Worm (Caenorhabditis elegans) whole organism, L1 larva: Measurements from ENCODE around the gene set-26.
"Not testable (repeated sequence)": the region's sequence is repeated elsewhere in the genome, so short reads cannot be mapped to it uniquely, and the experiment has no call there.

Source experiments
- C16A3.4 ChIP-seq: fragments of 150-350 bp; optimal IDR thresholded peaks from 2 replicates; lab custom pipeline; 2014; ENCODE audit warnings: missing biosample characterization, missing genetic modification characterization
- F16B12.6 ChIP-seq: fragments of 150-350 bp; optimal IDR thresholded peaks from 2 replicates; lab custom pipeline; 2014; ENCODE audit warnings: missing biosample characterization, missing genetic modification characterization
- Y116A8C.19 ChIP-seq: sonication (generic microtip); optimal IDR thresholded peaks from 2 replicates; lab custom pipeline; 2016; ENCODE audit warnings: missing compliant biosample characterization, missing genetic modification characterization, borderline replicate concordance
- ama-1 ChIP-seq: fragments of 150-350 bp; optimal IDR thresholded peaks from 2 replicates; lab custom pipeline; 2014
- ceh-82 ChIP-seq, 3 experiments: fragments of 150-350 bp in 1 of 3; sonication (generic microtip) in 2 of 3; optimal IDR thresholded peaks; 2 replicates each; lab custom pipeline; 2014 to 2017; ENCODE audit warnings: missing biosample characterization in 3 of 3, missing genetic modification characterization in 3 of 3
- dpl-1 ChIP-seq, 3 experiments: fragments of 150-350 bp in 2 of 3; sonication (generic microtip) in 1 of 3; optimal IDR thresholded peaks; 2 replicates each; lab custom pipeline; 2014 to 2017; ENCODE audit warnings: missing biosample characterization in 3 of 3, missing genetic modification characterization in 3 of 3, missing genetic modification reagents in 3 of 3
- dsc-1 ChIP-seq: sonication (generic microtip); optimal IDR thresholded peaks from 2 replicates; lab custom pipeline; 2016; ENCODE audit warnings: mild to moderate bottlenecking, missing genetic modification characterization, missing compliant biosample characterization
- efl-1 ChIP-seq, 4 experiments: fragments of 150-350 bp; optimal IDR thresholded peaks in 3 of 4; peaks in 1 of 4; 1 replicate in 1 of 4; 2 replicates in 3 of 4; lab custom pipeline; 2014; ENCODE audit warnings: missing biosample characterization in 2 of 4, missing genetic modification characterization in 2 of 4, missing genetic modification reagents in 2 of 4
- efl-3 ChIP-seq: fragments of 200-800 bp; sonication (Bioruptor generic); optimal IDR thresholded peaks from 2 replicates; lab custom pipeline; 2018; ENCODE audit warnings: mild to moderate bottlenecking, missing genetic modification characterization, missing compliant biosample characterization
- egl-27 ChIP-seq, 2 experiments: fragments of 150-350 bp in 1 of 2; sonication (generic microtip); optimal IDR thresholded peaks; 3 replicates each; lab custom pipeline; 2017 to 2018; ENCODE audit warnings: missing biosample characterization in 2 of 2, missing genetic modification characterization in 2 of 2, missing genetic modification reagents in 2 of 2
- elt-2 ChIP-seq: sonication (generic microtip); optimal IDR thresholded peaks from 2 replicates; lab custom pipeline; 2016; ENCODE audit warnings: missing genetic modification characterization, mild to moderate bottlenecking, inconsistent platforms, missing compliant biosample characterization, missing genetic modification reagents
- elt-3 ChIP-seq, 6 experiments: fragments of 150-350 bp in 1 of 6; sonication (generic microtip); optimal IDR thresholded peaks; 2 replicates each; lab custom pipeline; 2017 to 2018; ENCODE audit warnings: missing biosample characterization in 6 of 6, missing genetic modification characterization in 6 of 6, inconsistent platforms in 1 of 6
- fkh-8 ChIP-seq: sonication (generic microtip); optimal IDR thresholded peaks from 2 replicates; lab custom pipeline; 2016; ENCODE audit warnings: mild to moderate bottlenecking, missing genetic modification characterization, missing compliant biosample characterization
- fos-1 ChIP-seq: fragments of 150-350 bp; optimal IDR thresholded peaks from 2 replicates; lab custom pipeline; 2014; ENCODE audit warnings: missing biosample characterization, missing genetic modification characterization
- irx-1 ChIP-seq: sonication (generic microtip); optimal IDR thresholded peaks from 2 replicates; lab custom pipeline; 2016; ENCODE audit warnings: missing genetic modification characterization, missing compliant biosample characterization
- isw-1 ChIP-seq: fragments of 200-800 bp; sonication (Bioruptor generic); IDR thresholded peaks from 2 replicates; pipeline ENCODE4 v1.3.6; 2022; ENCODE audit warnings: missing genetic modification characterization, missing compliant biosample characterization
- jun-1 ChIP-seq: fragments of 150-350 bp; optimal IDR thresholded peaks from 2 replicates; lab custom pipeline; 2014; ENCODE audit warnings: missing biosample characterization, missing genetic modification reagents, missing genetic modification characterization
- lin-13 ChIP-seq: fragments of 150-350 bp; optimal IDR thresholded peaks from 2 replicates; lab custom pipeline; 2014; ENCODE audit warnings: missing biosample characterization, missing genetic modification reagents, missing genetic modification characterization
- lin-35 ChIP-seq, 2 experiments: fragments of 150-350 bp; optimal IDR thresholded peaks; 2 replicates each; lab custom pipeline; 2014; ENCODE audit warnings: missing biosample characterization in 2 of 2, missing genetic modification characterization in 2 of 2, missing genetic modification reagents in 2 of 2
- lin-39 ChIP-seq: fragments of 150-350 bp; optimal IDR thresholded peaks from 2 replicates; lab custom pipeline; 2014; ENCODE audit warnings: missing biosample characterization, missing genetic modification reagents, missing genetic modification characterization
- lsy-2 ChIP-seq, 2 experiments: fragments of 150-350 bp; optimal IDR thresholded peaks; 2 replicates each; lab custom pipeline; 2014; ENCODE audit warnings: missing biosample characterization in 2 of 2, missing genetic modification characterization in 2 of 2
- mdl-1 ChIP-seq, 2 experiments: fragments of 150-350 bp; optimal IDR thresholded peaks; 2 replicates each; lab custom pipeline; 2014 to 2017; ENCODE audit warnings: missing biosample characterization in 2 of 2, missing genetic modification characterization in 2 of 2, inconsistent platforms in 1 of 2
- nhr-11 ChIP-seq: fragments of 150-350 bp; optimal IDR thresholded peaks from 2 replicates; lab custom pipeline; 2014; ENCODE audit warnings: missing biosample characterization, missing genetic modification characterization
- nhr-19 ChIP-seq: fragments of 200-800 bp; sonication (Bioruptor generic); conservative IDR thresholded peaks from 2 replicates; pipeline ENCODE4 v1.3.6; 2022; ENCODE audit warnings: missing genetic modification characterization, missing compliant biosample characterization
- nhr-20 ChIP-seq: sonication (generic microtip); optimal IDR thresholded peaks from 2 replicates; lab custom pipeline; 2016; ENCODE audit warnings: mild to moderate bottlenecking, missing genetic modification characterization, missing compliant biosample characterization
- nhr-47 ChIP-seq: sonication (generic microtip); optimal IDR thresholded peaks from 2 replicates; lab custom pipeline; 2016; ENCODE audit warnings: mild to moderate bottlenecking, missing genetic modification characterization, moderate library complexity, missing compliant biosample characterization
- nhr-71 ChIP-seq: sonication (generic microtip); optimal IDR thresholded peaks from 2 replicates; lab custom pipeline; 2016; ENCODE audit warnings: mild to moderate bottlenecking, missing genetic modification characterization, moderate library complexity, missing compliant biosample characterization
- nhr-77 ChIP-seq: fragments of 150-350 bp; optimal IDR thresholded peaks from 2 replicates; lab custom pipeline; 2014; ENCODE audit warnings: missing biosample characterization, missing genetic modification characterization
- nhr-85 ChIP-seq: sonication (generic microtip); peaks from one replicate; lab custom pipeline; 2016; ENCODE audit warnings: missing genetic modification characterization, inconsistent platforms, missing compliant biosample characterization
- nhr-90 ChIP-seq: sonication (generic microtip); optimal IDR thresholded peaks from 2 replicates; lab custom pipeline; 2016; ENCODE audit warnings: mild to moderate bottlenecking, missing genetic modification characterization, missing compliant biosample characterization; ENCODE audit not compliant: poor library complexity
- pax-3 ChIP-seq: fragments of 200-800 bp; sonication (Bioruptor generic); optimal IDR thresholded peaks from 2 replicates; lab custom pipeline; 2018; ENCODE audit warnings: mild to moderate bottlenecking, missing genetic modification characterization, moderate library complexity, missing compliant biosample characterization
- rnt-1 ChIP-seq: sonication (generic microtip); optimal IDR thresholded peaks from 2 replicates; lab custom pipeline; 2016; ENCODE audit warnings: mild to moderate bottlenecking, missing genetic modification characterization, moderate library complexity, missing compliant biosample characterization
- skn-1 ChIP-seq: fragments of 150-350 bp; optimal IDR thresholded peaks from 2 replicates; lab custom pipeline; 2014; ENCODE audit warnings: missing biosample characterization, missing genetic modification characterization
- snpc-4 ChIP-seq: fragments of 150-350 bp; optimal IDR thresholded peaks from 2 replicates; lab custom pipeline; 2014; ENCODE audit warnings: missing biosample characterization, missing genetic modification characterization
- snu-23 ChIP-seq: sonication (generic microtip); optimal IDR thresholded peaks from 2 replicates; lab custom pipeline; 2016; ENCODE audit warnings: missing genetic modification characterization, missing compliant biosample characterization
- sox-4 ChIP-seq: sonication (generic microtip); optimal IDR thresholded peaks from 2 replicates; lab custom pipeline; 2016; ENCODE audit warnings: missing genetic modification characterization, missing compliant biosample characterization
- sup-37 ChIP-seq: fragments of 200-800 bp; sonication (Bioruptor generic); optimal IDR thresholded peaks from 2 replicates; lab custom pipeline; 2018; ENCODE audit warnings: mild to moderate bottlenecking, missing genetic modification characterization, missing compliant biosample characterization
- swsn-7 ChIP-seq: sonication (generic microtip); optimal IDR thresholded peaks from 2 replicates; lab custom pipeline; 2016; ENCODE audit warnings: missing genetic modification characterization, missing compliant biosample characterization
- tbx-2 ChIP-seq: sonication (generic microtip); optimal IDR thresholded peaks from 2 replicates; lab custom pipeline; 2016; ENCODE audit warnings: missing genetic modification characterization, missing compliant biosample characterization
- tlp-1 ChIP-seq: fragments of 150-350 bp; optimal IDR thresholded peaks from 2 replicates; lab custom pipeline; 2014; ENCODE audit warnings: missing biosample characterization, missing genetic modification characterization
- unc-86 ChIP-seq: sonication (generic microtip); optimal IDR thresholded peaks from 2 replicates; lab custom pipeline; 2016; ENCODE audit warnings: missing genetic modification characterization, missing compliant biosample characterization
- unc-98 ChIP-seq: fragments of 200-800 bp; sonication (Bioruptor generic); IDR thresholded peaks from 2 replicates; pipeline ENCODE4 v1.3.6; 2022; ENCODE audit warnings: missing genetic modification characterization, missing compliant biosample characterization
- xbp-1 ChIP-seq: sonication (generic microtip); optimal IDR thresholded peaks from 2 replicates; lab custom pipeline; 2016; ENCODE audit warnings: missing genetic modification characterization, missing compliant biosample characterization
- zip-4 ChIP-seq: fragments of 200-800 bp; sonication (Bioruptor generic); optimal IDR thresholded peaks from 2 replicates; lab custom pipeline; 2018; ENCODE audit warnings: mild to moderate bottlenecking, missing genetic modification characterization, moderate library complexity, missing compliant biosample characterization
- ztf-11 ChIP-seq, 2 experiments: sonication (generic microtip); optimal IDR thresholded peaks; 2 replicates each; lab custom pipeline; 2016 to 2017; ENCODE audit warnings: missing genetic modification characterization in 2 of 2, missing biosample characterization in 1 of 2, missing compliant biosample characterization in 1 of 2

The set-26 gene

DNA sequence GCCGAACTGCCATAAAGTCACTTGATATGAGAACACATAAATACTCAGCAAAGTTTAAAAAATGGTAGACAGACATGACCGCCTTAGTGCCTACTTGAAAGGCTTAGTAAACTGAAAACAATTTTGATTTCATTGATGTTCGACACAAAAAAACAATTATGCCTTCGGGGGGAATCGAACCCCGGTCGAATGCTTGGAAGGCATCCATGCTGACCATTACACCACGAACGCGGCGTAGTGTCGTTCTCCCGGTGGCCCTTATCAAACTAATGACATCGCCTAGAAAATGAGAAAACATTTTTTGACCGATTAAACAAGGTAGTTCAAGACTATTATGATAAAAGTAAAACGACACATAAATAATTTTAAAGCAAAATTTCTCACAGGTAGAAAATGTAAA lies 28.5 kb upstream of the set-26 start (continued):
- no peak for TF ChIP-seq irx-1
- no peak for TF ChIP-seq sox-4 (tag; lab: Kevin White, UChicago)
- peak in 1 of 3 experiments; percentile 7 for TF ChIP-seq dpl-1 (GFP tag; optimal IDR thresholded peaks at IDR 0.05; lab: Kevin White, UChicago)
- peak; percentile 22 for TF ChIP-seq nhr-47 (tag; lab: Kevin White, UChicago)

DNA sequence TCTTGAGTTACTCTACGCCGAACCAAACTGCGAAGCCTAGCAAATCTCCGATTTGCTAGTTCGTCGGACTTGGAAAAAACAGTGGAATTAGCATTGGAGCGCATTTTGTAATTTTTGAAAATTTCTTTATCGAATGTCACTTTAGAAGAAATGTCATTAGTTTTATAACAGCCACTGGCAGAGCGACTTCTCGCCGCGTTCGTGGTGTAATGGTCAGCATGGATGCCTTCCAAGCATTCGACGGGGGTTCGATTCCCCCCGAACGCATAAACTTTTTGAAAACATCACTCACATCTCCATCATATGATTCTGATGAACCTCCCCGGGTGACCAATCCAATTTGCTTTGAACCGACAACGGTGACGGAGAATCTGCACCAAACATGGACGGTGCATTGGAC lies 26.1 kb upstream of the set-26 start:
- TF ChIP-seq nhr-19 (GFP tag; lab: Robert Waterston, UW): peak; percentile 32; the same call in 1 of the 2 replicates

DNA sequence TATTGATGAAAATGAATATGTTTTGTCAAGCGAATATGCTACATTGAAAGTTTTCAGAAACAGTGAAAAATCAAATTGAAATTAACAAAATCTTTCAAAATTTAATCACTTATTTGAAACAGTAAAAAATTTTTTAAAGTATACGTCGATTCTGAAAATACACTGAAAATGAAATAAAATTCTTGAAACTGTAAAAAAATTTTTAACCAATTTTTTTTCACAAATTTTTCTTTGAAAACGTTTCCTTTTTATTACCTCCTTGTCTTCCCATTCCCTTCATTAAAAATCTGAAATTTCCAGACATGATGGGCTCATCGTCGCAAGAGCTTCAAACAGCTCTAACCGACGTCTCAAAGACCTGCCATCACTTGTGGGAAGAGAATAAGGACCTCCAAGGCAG lies 8.3 kb upstream of the set-26 start, which contains the start of gene sta-1:
TSS of gene sta-1 (plus strand) at position 301 of the 400 bp plus-strand sequence.
- TF ChIP-seq rnt-1 (tag; lab: Kevin White, UChicago); zip-4 (GFP tag; lab: Kevin White, UChicago); irx-1: not testable (repeated sequence)

DNA sequence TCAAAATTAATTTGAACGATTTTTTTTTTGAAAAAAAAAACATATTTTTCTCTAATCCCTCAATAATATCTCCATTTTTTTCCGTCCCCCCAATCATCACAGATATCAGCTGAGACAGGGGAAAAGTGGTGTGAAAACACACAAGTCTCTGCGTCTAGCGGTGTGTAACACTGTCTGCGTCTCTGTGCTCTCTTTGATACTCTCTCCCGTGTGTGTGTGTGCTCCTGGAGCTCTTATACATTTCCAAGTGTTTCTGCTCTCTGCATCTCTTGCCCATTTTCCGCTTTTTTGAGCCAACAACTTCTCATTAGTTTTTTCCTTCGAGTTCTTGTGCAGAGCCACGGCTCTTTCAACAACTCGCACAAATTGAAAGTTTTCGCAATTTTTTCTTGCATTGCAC lies 7.9 kb upstream of the set-26 start:
- no peak for TF ChIP-seq lin-39 (tag; lab: Kevin White, UChicago)
- no peak for TF ChIP-seq rnt-1 (tag; lab: Kevin White, UChicago)
- peak; percentile 61 for TF ChIP-seq tbx-2
- TF ChIP-seq sup-37 (GFP tag; lab: Kevin White, UChicago): no peak
- no peak for TF ChIP-seq elt-2 (tag; lab: Kevin White, UChicago)
- TF ChIP-seq snpc-4 (tag; lab: Kevin White, UChicago): peak; percentile 40
- TF ChIP-seq ama-1 (lab: Kevin White, UChicago): no peak
- TF ChIP-seq nhr-90: no peak
- peak; percentile 51 for TF ChIP-seq nhr-19 (GFP tag; lab: Robert Waterston, UW)
- TF ChIP-seq nhr-71 (tag; lab: Kevin White, UChicago): peak; percentile 73
- TF ChIP-seq mdl-1 (tag; optimal IDR thresholded peaks at IDR 0.05; lab: Kevin White, UChicago): no peak
- no peak for TF ChIP-seq unc-98
- TF ChIP-seq fkh-8 (tag; lab: Kevin White, UChicago): peak; percentile 74
- peak; percentile 7 for TF ChIP-seq C16A3.4
- TF ChIP-seq tlp-1 (tag; lab: Kevin White, UChicago): no peak
- TF ChIP-seq lin-35 (GFP tag; optimal IDR thresholded peaks at IDR 0.05; lab: Kevin White, UChicago): peak; percentile 24 to 60
- TF ChIP-seq pax-3 (tag; lab: Kevin White, UChicago): peak; percentile 23
- TF ChIP-seq nhr-85: no peak
- TF ChIP-seq efl-1 (optimal IDR thresholded peaks at IDR 0.05; lab: Kevin White, UChicago): peak; percentile 53 to 61
- peak; percentile 13 to 92 for TF ChIP-seq efl-1 (GFP tag; optimal IDR thresholded peaks at IDR 0.05 in 1 of 2; lab: Kevin White, UChicago)
- peak; percentile 50 for TF ChIP-seq dsc-1
- peak in 2 of 3 experiments; percentile 41 to 71 for TF ChIP-seq ceh-82 (tag; optimal IDR thresholded peaks at IDR 0.05; lab: Kevin White, UChicago)
- TF ChIP-seq nhr-47 (tag; lab: Kevin White, UChicago): peak; percentile 63
- peak; percentile 15 for TF ChIP-seq lin-13
- no peak for TF ChIP-seq ztf-11 (tag; optimal IDR thresholded peaks at IDR 0.05; lab: Kevin White, UChicago)
- TF ChIP-seq elt-3 (tag; optimal IDR thresholded peaks at IDR 0.05; lab: Kevin White, UChicago): no peak
- no peak for TF ChIP-seq egl-27 (tag; optimal IDR thresholded peaks at IDR 0.05; lab: Kevin White, UChicago)
- peak; percentile 27 for TF ChIP-seq fos-1 (tag; lab: Kevin White, UChicago)
- no peak for TF ChIP-seq nhr-11 (tag; lab: Kevin White, UChicago)
- no peak for TF ChIP-seq efl-3 (GFP tag; lab: Kevin White, UChicago)
- TF ChIP-seq Y116A8C.19 (tag; lab: Kevin White, UChicago): no peak
- peak; percentile 51 for TF ChIP-seq swsn-7 (tag; lab: Kevin White, UChicago)
- peak; percentile 60 for TF ChIP-seq nhr-77 (tag; lab: Kevin White, UChicago)
- peak; percentile 21; the same call in 1 of the 2 replicates for TF ChIP-seq isw-1
- TF ChIP-seq zip-4 (GFP tag; lab: Kevin White, UChicago): no peak
- TF ChIP-seq lsy-2 (tag; optimal IDR thresholded peaks at IDR 0.05; lab: Kevin White, UChicago): peak; percentile 57 to 80
- TF ChIP-seq unc-86 (tag; lab: Kevin White, UChicago): peak; percentile 64
- peak; percentile 50 for TF ChIP-seq snu-23 (GFP tag; lab: Kevin White, UChicago)
- peak; percentile 20 for TF ChIP-seq skn-1
- TF ChIP-seq jun-1: peak; percentile 50
- TF ChIP-seq xbp-1 (tag; lab: Kevin White, UChicago): peak; percentile 24
- peak; percentile 16 for TF ChIP-seq nhr-20 (tag; lab: Kevin White, UChicago)
- TF ChIP-seq F16B12.6 (tag; lab: Kevin White, UChicago): peak; percentile 55
